Worm (Caenorhabditis elegans) whole organism, late embryonic: ENCODE results near the gene R107.9.

Experiments
- C38D4.7 ChIP-seq: fragments of 200-800 bp; sonication (Bioruptor generic); optimal IDR thresholded peaks from 2 replicates; lab custom pipeline; 2018; ENCODE audit warnings: mild to moderate bottlenecking, missing genetic modification characterization, moderate library complexity, missing compliant biosample characterization
- F13H6.1 ChIP-seq: sonication (generic microtip); optimal IDR thresholded peaks from 2 replicates; lab custom pipeline; 2016; ENCODE audit warnings: missing genetic modification characterization, missing compliant biosample characterization
- K02D7.2 ChIP-seq: sonication (generic microtip); optimal IDR thresholded peaks from 2 replicates; lab custom pipeline; 2017; ENCODE audit warnings: mild to moderate bottlenecking, missing genetic modification characterization, missing compliant biosample characterization
- T23F11.4 ChIP-seq: fragments of 200-800 bp; sonication (Bioruptor generic); optimal IDR thresholded peaks from 2 replicates; lab custom pipeline; 2018; ENCODE audit warnings: mild to moderate bottlenecking, missing genetic modification characterization, missing compliant biosample characterization
- Y22D7AL.16 ChIP-seq: sonication (generic microtip); optimal IDR thresholded peaks from 2 replicates; lab custom pipeline; 2016; ENCODE audit warnings: missing genetic modification characterization, missing compliant biosample characterization
- ahr-1 ChIP-seq: sonication (generic microtip); optimal IDR thresholded peaks from 2 replicates; lab custom pipeline; 2016; ENCODE audit warnings: missing genetic modification characterization, missing compliant biosample characterization
- ama-1 ChIP-seq: fragments of 150-350 bp; optimal IDR thresholded peaks from 2 replicates; lab custom pipeline; 2014
- ceh-14 ChIP-seq: sonication (generic microtip); optimal IDR thresholded peaks from 2 replicates; lab custom pipeline; 2016; ENCODE audit warnings: missing genotype, missing genetic modification characterization, missing compliant biosample characterization
- ceh-18 ChIP-seq: sonication (generic microtip); optimal IDR thresholded peaks from 2 replicates; lab custom pipeline; 2016; ENCODE audit warnings: missing genetic modification characterization, missing compliant biosample characterization
- ceh-19 ChIP-seq: fragments of 200-800 bp; sonication (Bioruptor generic); optimal IDR thresholded peaks from 2 replicates; lab custom pipeline; 2018; ENCODE audit warnings: mild to moderate bottlenecking, missing genetic modification characterization, missing compliant biosample characterization
- ceh-24 ChIP-seq: sonication (generic microtip); optimal IDR thresholded peaks from 2 replicates; lab custom pipeline; 2016; ENCODE audit warnings: mild to moderate bottlenecking, missing genetic modification characterization, missing compliant biosample characterization
- ceh-30 ChIP-seq: fragments of 150-350 bp; optimal IDR thresholded peaks from 2 replicates; lab custom pipeline; 2014; ENCODE audit warnings: missing biosample characterization, missing genetic modification characterization
- ceh-31 ChIP-seq: sonication (generic microtip); optimal IDR thresholded peaks from 2 replicates; lab custom pipeline; 2016; ENCODE audit warnings: missing genetic modification characterization, missing compliant biosample characterization
- ceh-34 ChIP-seq: sonication (generic microtip); optimal IDR thresholded peaks from 2 replicates; lab custom pipeline; 2016; ENCODE audit warnings: mild to moderate bottlenecking, missing genetic modification characterization, missing compliant biosample characterization
- ceh-48 ChIP-seq: sonication (generic microtip); optimal IDR thresholded peaks from 2 replicates; lab custom pipeline; 2016; ENCODE audit warnings: missing genetic modification characterization, inconsistent platforms, missing compliant biosample characterization
- ceh-9 ChIP-seq: sonication (generic microtip); optimal IDR thresholded peaks from 2 replicates; lab custom pipeline; 2016; ENCODE audit warnings: mild to moderate bottlenecking, missing genetic modification characterization, inconsistent platforms, missing compliant biosample characterization
- che-1 ChIP-seq: sonication (generic microtip); optimal IDR thresholded peaks from 2 replicates; lab custom pipeline; 2016; ENCODE audit warnings: mild to moderate bottlenecking, missing genetic modification characterization, missing compliant biosample characterization
- dmd-4 ChIP-seq: sonication (generic microtip); optimal IDR thresholded peaks from 2 replicates; lab custom pipeline; 2016; ENCODE audit warnings: borderline replicate concordance, missing genetic modification characterization, missing compliant biosample characterization
- dve-1 ChIP-seq: sonication (generic microtip); optimal IDR thresholded peaks from 2 replicates; lab custom pipeline; 2017; ENCODE audit warnings: antibody characterized with exemption, mild to moderate bottlenecking, missing genetic modification characterization, missing compliant biosample characterization
- elt-2 ChIP-seq: sonication (generic microtip); optimal IDR thresholded peaks from 2 replicates; lab custom pipeline; 2016; ENCODE audit warnings: missing genetic modification reagents, missing genetic modification characterization, missing compliant biosample characterization
- elt-4 ChIP-seq: sonication (generic microtip); optimal IDR thresholded peaks from 2 replicates; lab custom pipeline; 2016; ENCODE audit warnings: missing genetic modification characterization, missing compliant biosample characterization
- ets-4 ChIP-seq: sonication (generic microtip); optimal IDR thresholded peaks from 2 replicates; lab custom pipeline; 2016; ENCODE audit warnings: missing genetic modification characterization, missing compliant biosample characterization
- fax-1 ChIP-seq: sonication (generic microtip); optimal IDR thresholded peaks from 2 replicates; lab custom pipeline; 2016; ENCODE audit warnings: missing genotype, missing genetic modification characterization, missing compliant biosample characterization
- fkh-10 ChIP-seq: fragments of 150-350 bp; optimal IDR thresholded peaks from 2 replicates; lab custom pipeline; 2014; ENCODE audit warnings: missing biosample characterization, missing genetic modification reagents, missing genetic modification characterization
- fkh-6 ChIP-seq: sonication (generic microtip); optimal IDR thresholded peaks from 2 replicates; lab custom pipeline; 2016; ENCODE audit warnings: missing genetic modification characterization, missing compliant biosample characterization
- gmeb-2 ChIP-seq: sonication (generic microtip); optimal IDR thresholded peaks from 2 replicates; lab custom pipeline; 2016; ENCODE audit warnings: missing genetic modification characterization, inconsistent platforms, missing compliant biosample characterization
- hlh-13 ChIP-seq: fragments of 200-800 bp; sonication (Bioruptor generic); optimal IDR thresholded peaks from 2 replicates; lab custom pipeline; 2018; ENCODE audit warnings: mild to moderate bottlenecking, missing genetic modification characterization, missing compliant biosample characterization
- hlh-15 ChIP-seq: sonication (generic microtip); optimal IDR thresholded peaks from 2 replicates; lab custom pipeline; 2016; ENCODE audit warnings: missing genetic modification characterization, missing compliant biosample characterization
- hlh-30 ChIP-seq: sonication (generic microtip); optimal IDR thresholded peaks from 2 replicates; lab custom pipeline; 2017; ENCODE audit warnings: antibody characterized with exemption, missing genetic modification characterization, missing compliant biosample characterization; ENCODE audit not compliant: insufficient read depth
- hlh-6 ChIP-seq: sonication (generic microtip); optimal IDR thresholded peaks from 2 replicates; lab custom pipeline; 2016; ENCODE audit warnings: missing genotype, missing genetic modification characterization, missing compliant biosample characterization
- hlh-8 ChIP-seq: sonication (generic microtip); optimal IDR thresholded peaks from 2 replicates; lab custom pipeline; 2016; ENCODE audit warnings: missing genotype, missing genetic modification characterization, missing compliant biosample characterization
- lim-6 ChIP-seq: sonication (generic microtip); optimal IDR thresholded peaks from 2 replicates; lab custom pipeline; 2016; ENCODE audit warnings: missing genetic modification characterization, missing compliant biosample characterization
- madf-2 ChIP-seq: sonication (generic microtip); optimal IDR thresholded peaks from 2 replicates; lab custom pipeline; 2017; ENCODE audit warnings: missing genetic modification characterization, missing compliant biosample characterization
- mec-3 ChIP-seq: sonication (generic microtip); optimal IDR thresholded peaks from 2 replicates; lab custom pipeline; 2016; ENCODE audit warnings: borderline replicate concordance, missing genetic modification characterization, missing compliant biosample characterization
- nfya-1 ChIP-seq: sonication (generic microtip); optimal IDR thresholded peaks from 2 replicates; lab custom pipeline; 2017; ENCODE audit warnings: missing genetic modification characterization, mild to moderate bottlenecking, missing compliant biosample characterization, antibody characterized with exemption, moderate library complexity
- nhr-11 ChIP-seq: fragments of 150-350 bp; optimal IDR thresholded peaks from 2 replicates; lab custom pipeline; 2014; ENCODE audit warnings: missing biosample characterization, missing genetic modification characterization
- npax-4 ChIP-seq: sonication (generic microtip); optimal IDR thresholded peaks from 2 replicates; lab custom pipeline; 2016; ENCODE audit warnings: missing genetic modification characterization, missing compliant biosample characterization
- odd-2 ChIP-seq: sonication (generic microtip); optimal IDR thresholded peaks from 2 replicates; lab custom pipeline; 2017; ENCODE audit warnings: antibody characterized with exemption, mild to moderate bottlenecking, missing genetic modification characterization, missing compliant biosample characterization
- pag-3 ChIP-seq: sonication (generic microtip); optimal IDR thresholded peaks from 2 replicates; lab custom pipeline; 2016; ENCODE audit warnings: missing compliant biosample characterization, missing genetic modification characterization, borderline replicate concordance
- pat-9 ChIP-seq: fragments of 200-800 bp; sonication (Bioruptor generic); optimal IDR thresholded peaks from 2 replicates; lab custom pipeline; 2018; ENCODE audit warnings: mild to moderate bottlenecking, missing genetic modification characterization, moderate library complexity, missing compliant biosample characterization
- pax-1 ChIP-seq: fragments of 150-350 bp; optimal IDR thresholded peaks from 2 replicates; lab custom pipeline; 2014; ENCODE audit warnings: missing biosample characterization, missing genetic modification characterization
- pha-2 ChIP-seq: sonication (generic microtip); optimal IDR thresholded peaks from 2 replicates; lab custom pipeline; 2017; ENCODE audit warnings: mild to moderate bottlenecking, missing genetic modification characterization, missing compliant biosample characterization
- pqm-1 ChIP-seq: sonication (generic microtip); optimal IDR thresholded peaks from 2 replicates; lab custom pipeline; 2016; ENCODE audit warnings: missing genetic modification characterization, missing compliant biosample characterization
- pros-1 ChIP-seq: fragments of 150-350 bp; optimal IDR thresholded peaks from 2 replicates; lab custom pipeline; 2014; ENCODE audit warnings: missing biosample characterization, missing genetic modification reagents, missing genetic modification characterization
- ref-2 ChIP-seq: sonication (generic microtip); optimal IDR thresholded peaks from 2 replicates; lab custom pipeline; 2016; ENCODE audit warnings: missing genetic modification characterization, missing compliant biosample characterization
- sdc-2 ChIP-seq: sonication (generic microtip); optimal IDR thresholded peaks from 2 replicates; lab custom pipeline; 2016; ENCODE audit warnings: missing genotype, missing genetic modification characterization, missing compliant biosample characterization
- sox-2 ChIP-seq: fragments of 200-800 bp; sonication (Bioruptor generic); IDR thresholded peaks from 2 replicates; pipeline ENCODE4 v1.3.6; 2022; ENCODE audit warnings: missing genetic modification reagents, missing genetic modification characterization, missing compliant biosample characterization
- syd-9 ChIP-seq: sonication (generic microtip); optimal IDR thresholded peaks from 2 replicates; lab custom pipeline; 2016; ENCODE audit warnings: mild to moderate bottlenecking, missing genetic modification characterization, moderate library complexity, missing compliant biosample characterization
- tbx-7 ChIP-seq: sonication (generic microtip); optimal IDR thresholded peaks from 2 replicates; lab custom pipeline; 2016; ENCODE audit warnings: missing genotype, missing genetic modification characterization, missing compliant biosample characterization
- ttx-3 ChIP-seq: sonication (generic microtip); optimal IDR thresholded peaks from 2 replicates; lab custom pipeline; 2016; ENCODE audit warnings: missing genetic modification reagents, missing genetic modification characterization, missing compliant biosample characterization
- unc-42 ChIP-seq: sonication (generic microtip); optimal IDR thresholded peaks from 2 replicates; lab custom pipeline; 2016; ENCODE audit warnings: missing genotype, missing genetic modification characterization, missing compliant biosample characterization
- unc-55 ChIP-seq: sonication (generic microtip); optimal IDR thresholded peaks from 2 replicates; lab custom pipeline; 2017; ENCODE audit warnings: missing biosample characterization, missing genetic modification reagents, missing genetic modification characterization
- unc-86 ChIP-seq: sonication (generic microtip); optimal IDR thresholded peaks from 2 replicates; lab custom pipeline; 2016; ENCODE audit warnings: missing genetic modification characterization, missing compliant biosample characterization
- zip-5 ChIP-seq: sonication (generic microtip); optimal IDR thresholded peaks from 2 replicates; lab custom pipeline; 2016; ENCODE audit warnings: missing genetic modification characterization, missing compliant biosample characterization
- ztf-16 ChIP-seq: sonication (generic microtip); optimal IDR thresholded peaks from 2 replicates; lab custom pipeline; 2017; ENCODE audit warnings: missing genetic modification characterization, missing compliant biosample characterization

The R107.9 gene

DNA sequence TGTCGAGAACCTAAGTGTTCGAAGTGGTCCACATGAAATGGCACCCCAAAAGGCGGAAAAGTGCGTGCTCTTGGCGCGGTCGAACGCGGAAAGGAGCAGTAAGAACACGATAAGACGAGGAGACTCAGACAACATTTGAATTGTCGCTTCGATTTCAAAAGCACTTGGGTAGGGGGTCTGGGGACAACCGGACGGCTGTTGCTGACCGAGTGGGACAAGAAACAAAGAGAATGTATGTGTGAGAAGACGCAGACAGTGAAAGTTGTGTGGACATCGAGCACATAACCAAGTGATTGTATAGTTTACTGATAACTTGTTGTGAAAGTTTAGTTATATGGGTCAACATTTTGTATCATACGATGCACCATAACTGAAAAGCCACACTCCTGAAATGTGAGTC, 30.6 kb upstream of the R107.9 start:
- TF ChIP-seq tbx-7 (tag; lab: Kevin White, UChicago) (no peak), K02D7.2 (tag; lab: Kevin White, UChicago) (no peak), ceh-9 (no peak), ceh-18 (tag; lab: Kevin White, UChicago) (peak; percentile 25), dve-1 (tag; lab: Kevin White, UChicago) (peak; percentile 8), pha-2 (tag; lab: Kevin White, UChicago) (no peak), mec-3 (tag; lab: Kevin White, UChicago) (no peak), F13H6.1 (no peak), ama-1 (no peak), syd-9 (tag; lab: Kevin White, UChicago) (peak; percentile 87), unc-42 (tag; lab: Kevin White, UChicago) (no peak), pros-1 (tag; lab: Kevin White, UChicago) (no peak), ref-2 (tag; lab: Kevin White, UChicago) (peak; percentile 15), madf-2 (tag; lab: Kevin White, UChicago) (no peak), ceh-14 (no peak), gmeb-2 (tag; lab: Kevin White, UChicago) (no peak), sdc-2 (tag; lab: Kevin White, UChicago) (no peak), ceh-48 (tag; lab: Kevin White, UChicago) (no peak), unc-55 (GFP tag; lab: Kevin White, UChicago) (peak; percentile 85), unc-86 (tag; lab: Kevin White, UChicago) (no peak), npax-4 (tag; lab: Kevin White, UChicago) (no peak), hlh-30 (no peak), che-1 (tag; lab: Kevin White, UChicago) (no peak), odd-2 (tag; lab: Kevin White, UChicago) (no peak), ceh-30 (tag; lab: Kevin White, UChicago) (no peak), C38D4.7 (no peak), nfya-1 (tag; lab: Kevin White, UChicago) (no peak), pax-1 (tag; lab: Kevin White, UChicago) (no peak), hlh-6 (tag; lab: Kevin White, UChicago) (no peak), ahr-1 (tag; lab: Kevin White, UChicago) (no peak), dmd-4 (tag; lab: Kevin White, UChicago) (no peak), T23F11.4 (peak; percentile 28), pag-3 (tag; lab: Kevin White, UChicago) (no peak), nhr-11 (tag; lab: Kevin White, UChicago) (no peak), pat-9 (no peak), hlh-8 (tag; lab: Kevin White, UChicago) (no peak), ztf-16 (tag; lab: Kevin White, UChicago) (no peak), ets-4 (tag; lab: Kevin White, UChicago) (no peak), sox-2 (GFP tag; lab: Robert Waterston, UW) (no peak; the same call in 1 of the 2 replicates), fkh-10 (GFP tag; lab: Kevin White, UChicago) (no peak), ceh-31 (tag; lab: Kevin White, UChicago) (no peak), ceh-34 (no peak), elt-2 (tag; lab: Kevin White, UChicago) (peak; percentile 39), hlh-13 (no peak), Y22D7AL.16 (tag; lab: Kevin White, UChicago) (no peak), ttx-3 (tag; lab: Kevin White, UChicago) (no peak), hlh-15 (tag; lab: Kevin White, UChicago) (no peak), ceh-19 (GFP tag; lab: Kevin White, UChicago) (no peak), fax-1 (tag; lab: Kevin White, UChicago) (no peak), lim-6 (tag; lab: Kevin White, UChicago) (no peak), fkh-6 (no peak), pqm-1 (tag; lab: Kevin White, UChicago) (no peak), elt-4 (tag; lab: Kevin White, UChicago) (no peak), ceh-24 (tag; lab: Kevin White, UChicago) (no peak), zip-5 (tag; lab: Kevin White, UChicago) (no peak)
